Worm (Caenorhabditis elegans) whole organism, early embryonic: ENCODE measurements around the gene mrpl-53.

Source experiments
- B0310.2 ChIP-seq: sonication (generic microtip); optimal IDR thresholded peaks from 2 replicates; lab custom pipeline; 2016; ENCODE audit warnings: mild to moderate bottlenecking, missing genetic modification characterization, missing compliant biosample characterization
- F13C5.2 ChIP-seq: sonication (generic microtip); optimal IDR thresholded peaks from 2 replicates; lab custom pipeline; 2017; ENCODE audit warnings: mild to moderate bottlenecking, missing genetic modification characterization, inconsistent platforms, missing compliant biosample characterization
- aly-1 ChIP-seq: sonication (generic microtip); optimal IDR thresholded peaks from 2 replicates; lab custom pipeline; 2016; ENCODE audit warnings: missing genetic modification characterization, missing compliant biosample characterization
- ama-1 ChIP-seq: fragments of 150-350 bp; optimal IDR thresholded peaks from 2 replicates; lab custom pipeline; 2014
- ceh-13 ChIP-seq: fragments of 200-800 bp; sonication (Bioruptor generic); optimal IDR thresholded peaks from 2 replicates; lab custom pipeline; 2018; ENCODE audit warnings: mild to moderate bottlenecking, missing genetic modification characterization, missing compliant biosample characterization
- ceh-36 ChIP-seq: sonication (generic microtip); optimal IDR thresholded peaks from 2 replicates; lab custom pipeline; 2016; ENCODE audit warnings: missing genetic modification characterization, inconsistent platforms, missing compliant biosample characterization
- ets-7 ChIP-seq: sonication (generic microtip); optimal IDR thresholded peaks from 2 replicates; lab custom pipeline; 2016; ENCODE audit warnings: missing genotype, missing genetic modification characterization, missing compliant biosample characterization
- flt-1 ChIP-seq: fragments of 200-800 bp; sonication (Bioruptor generic); IDR thresholded peaks from 2 replicates; pipeline ENCODE4 v1.3.6; 2022; ENCODE audit warnings: missing genetic modification characterization, missing compliant biosample characterization
- hmbx-1 ChIP-seq: sonication (generic microtip); optimal IDR thresholded peaks from 2 replicates; lab custom pipeline; 2016; ENCODE audit warnings: mild to moderate bottlenecking, missing genetic modification characterization, missing compliant biosample characterization
- hmg-4 ChIP-seq: fragments of 200-800 bp; sonication (Bioruptor generic); optimal IDR thresholded peaks from 2 replicates; lab custom pipeline; 2018; ENCODE audit warnings: mild to moderate bottlenecking, missing genetic modification characterization, missing compliant biosample characterization
- hnd-1 ChIP-seq: sonication (generic microtip); optimal IDR thresholded peaks from 2 replicates; lab custom pipeline; 2016; ENCODE audit warnings: missing genetic modification characterization, missing compliant biosample characterization
- pes-1 ChIP-seq: fragments of 200-800 bp; sonication (Bioruptor generic); IDR thresholded peaks from 2 replicates; pipeline ENCODE4 v1.3.6; 2022; ENCODE audit warnings: missing genetic modification reagents, missing genetic modification characterization, missing compliant biosample characterization
- scrt-1 ChIP-seq: fragments of 200-800 bp; sonication (Bioruptor generic); IDR thresholded peaks from 2 replicates; pipeline ENCODE4 v1.3.6; 2022; ENCODE audit warnings: missing genetic modification characterization, missing compliant biosample characterization
- sea-1 ChIP-seq: fragments of 200-800 bp; sonication (Bioruptor generic); conservative IDR thresholded peaks from 2 replicates; pipeline ENCODE4 v1.3.6; 2022; ENCODE audit warnings: missing genetic modification characterization, missing compliant biosample characterization
- tbx-11 ChIP-seq: fragments of 200-800 bp; sonication (Bioruptor generic); IDR thresholded peaks from 2 replicates; pipeline ENCODE4 v1.3.6; 2022; ENCODE audit warnings: missing genetic modification characterization, missing compliant biosample characterization
- tbx-37 ChIP-seq: fragments of 200-800 bp; sonication (Bioruptor generic); conservative IDR thresholded peaks from 2 replicates; pipeline ENCODE4 v1.3.6; 2022; ENCODE audit warnings: missing genetic modification reagents, missing genetic modification characterization, missing compliant biosample characterization
- tra-4 ChIP-seq: sonication (generic microtip); optimal IDR thresholded peaks from 2 replicates; lab custom pipeline; 2017; ENCODE audit warnings: missing genetic modification characterization, missing compliant biosample characterization

Gene mrpl-53

ce11 chrII:9597516-9598047 is at the start of gene mrpl-53:
Gene mrpl-53 (plus strand): TSS chrII:9597622.
- TF ChIP-seq F13C5.2 (tag; lab: Kevin White, UChicago) (no peak), hmg-4 (GFP tag; lab: Kevin White, UChicago) (no peak), flt-1 (GFP tag; lab: Robert Waterston, UW) (no peak), ceh-36 (tag; lab: Kevin White, UChicago) (no peak), hnd-1 (no peak), B0310.2 (tag; lab: Kevin White, UChicago) (no peak), ama-1 (lab: Kevin White, UChicago) (no peak), tbx-37 (GFP tag; lab: Robert Waterston, UW) (no peak), tra-4 (tag; lab: Kevin White, UChicago) (no peak), ceh-13 (GFP tag; lab: Kevin White, UChicago) (no peak), tbx-11 (no peak), ets-7 (no peak), sea-1 (no peak), pes-1 (no peak)

DNA sequence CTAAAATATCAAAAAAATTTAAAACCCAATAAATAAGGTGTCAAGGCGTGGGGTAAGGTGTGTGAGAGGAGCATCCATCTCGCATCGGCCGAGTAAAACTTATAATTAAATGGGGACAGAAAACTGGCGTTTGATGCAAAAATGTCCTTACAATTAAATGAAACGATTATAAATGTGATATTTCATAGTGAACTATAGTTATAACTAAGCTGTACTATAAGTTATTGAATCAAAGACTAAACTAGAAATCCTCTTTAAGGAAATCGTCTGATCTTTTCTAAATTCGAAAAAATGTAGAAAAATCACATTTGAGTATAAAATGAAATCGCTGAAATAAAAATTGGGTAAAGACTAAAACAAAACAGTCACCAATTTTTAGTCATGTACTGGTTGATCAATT is 46.7 kb upstream of the mrpl-53 start, which contains the start of gene sra-6:
sra-6 (minus strand) TSS at position 101 of the 400 bp plus-strand sequence.
- no peak for TF ChIP-seq ceh-36 (tag; lab: Kevin White, UChicago)
- TF ChIP-seq tra-4 (tag; lab: Kevin White, UChicago), result no peak
- TF ChIP-seq B0310.2 (tag; lab: Kevin White, UChicago), result no peak
- TF ChIP-seq aly-1, result no peak
- TF ChIP-seq scrt-1 (GFP tag; lab: Robert Waterston, UW), result no peak
- TF ChIP-seq ceh-13 (GFP tag; lab: Kevin White, UChicago), result no peak
- TF ChIP-seq hmbx-1 (tag; lab: Kevin White, UChicago), result no peak
- TF ChIP-seq hmg-4 (GFP tag; lab: Kevin White, UChicago), result no peak
- TF ChIP-seq tbx-11, result no peak
- TF ChIP-seq ets-7, result no peak
- TF ChIP-seq sea-1, result no peak

DNA sequence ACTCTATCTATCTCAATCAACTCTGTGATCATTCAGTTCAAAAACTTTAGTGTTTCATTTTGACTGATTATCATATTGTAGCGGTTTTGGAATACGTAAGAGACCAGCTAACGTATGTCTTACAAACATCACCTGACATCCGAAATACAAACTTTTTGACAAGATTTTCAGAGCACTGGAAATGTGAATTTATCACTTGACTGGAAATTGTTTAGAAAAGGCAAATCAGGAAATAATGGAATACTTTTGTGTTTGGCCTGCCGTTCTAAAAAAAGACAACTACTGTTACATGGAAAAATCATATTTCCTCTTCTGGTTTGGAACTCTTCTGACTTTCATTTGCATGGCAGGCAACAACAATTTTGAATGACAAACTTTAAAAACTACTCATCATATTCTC is 45.9 kb upstream of the mrpl-53 start, which contains the start of gene F35H8.12:
F35H8.12 (plus strand) TSS at position 301 of the 400 bp plus-strand sequence.
- TF ChIP-seq B0310.2 (tag; lab: Kevin White, UChicago) (no peak), hmg-4 (GFP tag; lab: Kevin White, UChicago) (no peak), ama-1 (lab: Kevin White, UChicago) (no peak), ets-7 (no peak)

- no peak for TF ChIP-seq ceh-13 (GFP tag; lab: Kevin White, UChicago)
- no peak for TF ChIP-seq sea-1
- no peak for TF ChIP-seq aly-1
- no peak for TF ChIP-seq pes-1
- no peak for TF ChIP-seq ama-1 (lab: Kevin White, UChicago)
- TF ChIP-seq tra-4 (tag; lab: Kevin White, UChicago), result no peak
- TF ChIP-seq ets-7, result no peak
- TF ChIP-seq tbx-37 (GFP tag; lab: Robert Waterston, UW), result no peak
- no peak for TF ChIP-seq B0310.2 (tag; lab: Kevin White, UChicago)
- no peak for TF ChIP-seq hmg-4 (GFP tag; lab: Kevin White, UChicago)
- no peak for TF ChIP-seq hmbx-1 (tag; lab: Kevin White, UChicago)
- TF ChIP-seq flt-1 (GFP tag; lab: Robert Waterston, UW), result no peak
- TF ChIP-seq scrt-1 (GFP tag; lab: Robert Waterston, UW), result no peak
- TF ChIP-seq tbx-11, result no peak
- no peak for TF ChIP-seq F13C5.2 (tag; lab: Kevin White, UChicago)
- no peak for TF ChIP-seq ceh-36 (tag; lab: Kevin White, UChicago)
- no peak for TF ChIP-seq hnd-1
These were observed 44.2 kb upstream of the mrpl-53 start, which contains the start of gene F35H8.1 for ce11 chrII:9553179-9553578. Gene F35H8.1 (minus strand): TSS chrII:9553279.

ce11 chrII:9554925-9555553 is 42.4 kb upstream of the mrpl-53 start, which contains the start of gene F35H8.2:
Gene F35H8.2 (plus strand): TSS chrII:9555503.
- no peak for TF ChIP-seq hmg-4 (GFP tag; lab: Kevin White, UChicago)
- no peak for TF ChIP-seq ceh-13 (GFP tag; lab: Kevin White, UChicago)
- TF ChIP-seq hnd-1, result no peak

DNA sequence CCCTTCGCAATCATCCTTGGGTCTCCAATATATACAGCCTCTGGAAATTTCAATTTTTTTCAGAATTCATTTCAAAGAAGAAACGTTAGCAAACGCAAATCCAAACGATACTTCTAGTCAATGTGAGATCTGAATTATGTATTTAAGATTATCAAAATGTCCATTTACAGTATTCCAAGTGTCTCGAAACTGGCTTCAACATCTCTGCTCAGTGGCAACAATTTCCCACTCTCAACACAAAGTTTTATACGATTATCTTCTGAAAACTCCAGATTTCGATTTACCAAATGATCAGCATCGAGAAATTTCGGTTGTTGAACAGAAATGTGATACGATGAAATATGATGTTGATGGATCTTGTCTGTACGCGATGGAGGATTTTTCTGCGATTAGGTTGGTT is 40.8 kb upstream of the mrpl-53 start:
- TF ChIP-seq hmbx-1 (tag; lab: Kevin White, UChicago), result no peak
- no peak for TF ChIP-seq ama-1 (lab: Kevin White, UChicago)
- TF ChIP-seq B0310.2 (tag; lab: Kevin White, UChicago), result no peak
- no peak for TF ChIP-seq ceh-13 (GFP tag; lab: Kevin White, UChicago)
- no peak for TF ChIP-seq aly-1
- no peak for TF ChIP-seq tbx-11
- no peak for TF ChIP-seq ets-7
- no peak for TF ChIP-seq pes-1
- TF ChIP-seq F13C5.2 (tag; lab: Kevin White, UChicago), result no peak
- no peak for TF ChIP-seq hmg-4 (GFP tag; lab: Kevin White, UChicago)
- no peak for TF ChIP-seq flt-1 (GFP tag; lab: Robert Waterston, UW)
- TF ChIP-seq sea-1, result no peak
- TF ChIP-seq tra-4 (tag; lab: Kevin White, UChicago), result no peak
- TF ChIP-seq scrt-1 (GFP tag; lab: Robert Waterston, UW), result no peak
- no peak for TF ChIP-seq hnd-1
- no peak for TF ChIP-seq ceh-36 (tag; lab: Kevin White, UChicago)
- no peak for TF ChIP-seq tbx-37 (GFP tag; lab: Robert Waterston, UW)

- no peak for TF ChIP-seq sea-1
- TF ChIP-seq F13C5.2 (tag; lab: Kevin White, UChicago), result peak; percentile 8
These were observed 39.8 kb upstream of the mrpl-53 start, which contains the start of gene zfp-2 for ce11 chrII:9557437-9558150. Gene zfp-2 (plus strand): TSS chrII:9557650.
